Fruit fly (Drosophila melanogaster): Measurements from ENCODE around the gene Pcyt2.

dm6 chr3L:1538314-1538854, 14.9 kb upstream of the Pcyt2 start:
- no peak for TF ChIP-seq CTCF (optimal IDR thresholded peaks at IDR 0.05)
- TF ChIP-seq CG8478 (optimal IDR thresholded peaks at IDR 0.05): no peak
